Worm (Caenorhabditis elegans): ENCODE results near the gene str-116.

ce11 chrV:11290888-11291287, 24.1 kb downstream of the str-116 start, which contains the start of gene C03E10.1:
- no peak for TF ChIP-seq nhr-25 (tag; optimal IDR thresholded peaks at IDR 0.05)
- no peak for TF ChIP-seq snpc-4 (tag; optimal IDR thresholded peaks at IDR 0.05)
- TF ChIP-seq elt-3 (tag; optimal IDR thresholded peaks at IDR 0.05): no peak
- no peak for TF ChIP-seq ztf-11 (tag; optimal IDR thresholded peaks at IDR 0.05)
- TF ChIP-seq nhr-11 (tag; optimal IDR thresholded peaks at IDR 0.05): no peak
- no peak for TF ChIP-seq skn-1 (tag; optimal IDR thresholded peaks at IDR 0.05)
- no peak for TF ChIP-seq pqm-1 (tag; optimal IDR thresholded peaks at IDR 0.05)
- no peak for TF ChIP-seq ceh-16 (tag; optimal IDR thresholded peaks at IDR 0.05)

Measured in whole organism, L3 larva.